Fruit fly (Drosophila melanogaster): Measurements from ENCODE around the gene PH4alphaNE1.

PH4alphaNE1 gene

DNA sequence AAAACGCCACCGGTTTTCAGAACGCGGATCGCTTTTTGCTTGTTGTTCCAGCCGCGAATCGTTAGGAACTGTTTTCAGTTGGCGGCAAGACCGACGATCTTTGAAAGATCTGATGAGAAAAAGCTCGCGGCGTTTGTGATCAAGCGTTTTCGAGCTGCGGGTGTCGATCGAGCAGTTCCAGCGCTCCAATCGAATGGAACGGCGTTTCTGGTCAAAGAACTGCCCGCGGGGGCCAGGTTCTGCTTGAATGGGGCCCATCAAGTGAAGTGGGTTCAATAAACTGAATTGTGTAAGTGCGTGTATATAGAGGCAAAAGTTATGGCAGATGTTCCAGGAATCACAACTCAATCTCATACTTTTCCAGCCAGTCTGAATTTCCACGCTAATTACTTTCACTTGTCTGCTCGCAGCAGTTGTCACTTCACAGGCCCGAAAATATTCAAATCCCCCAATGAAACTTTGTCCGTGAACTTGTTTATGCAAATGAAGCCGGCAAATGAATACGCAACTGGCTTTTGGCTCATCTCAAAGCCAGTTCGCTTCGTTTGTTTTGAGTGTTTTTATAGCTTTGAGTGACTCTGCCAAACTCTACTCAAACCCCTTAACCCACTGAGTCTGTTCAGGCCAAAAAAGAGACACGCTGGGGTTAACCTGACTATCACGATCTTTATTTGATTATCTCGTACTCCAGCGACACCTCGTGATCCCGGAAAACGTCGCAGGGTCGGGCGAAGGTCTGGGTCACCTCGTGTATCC, 3.8 kb downstream of the PH4alphaNE1 start, which contains the start of gene PH4alphaMP:
TSS of gene PH4alphaMP (minus strand) at position 51 of the 756 bp plus-strand sequence.
- TF ChIP-seq Fer2 (tag; optimal IDR thresholded peaks at IDR 0.05) (no peak), oc (tag; optimal IDR thresholded peaks at IDR 0.05) (peak; percentile 55), psq (GFP tag; optimal IDR thresholded peaks at IDR 0.05) (no peak), Blimp-1 (GFP tag; optimal IDR thresholded peaks at IDR 0.05) (peak; percentile 92), CG11723 (GFP tag; optimal IDR thresholded peaks at IDR 0.05) (no peak), CG9215 (GFP tag; IDR thresholded peaks at IDR 0.05) (no peak), dm (GFP tag; optimal IDR thresholded peaks at IDR 0.05) (no peak), CG16863 (GFP tag; optimal IDR thresholded peaks at IDR 0.05) (no peak), tio (GFP tag; optimal IDR thresholded peaks at IDR 0.05) (no peak), CG3163 (GFP tag; optimal IDR thresholded peaks at IDR 0.05) (no peak), Max (GFP tag; optimal IDR thresholded peaks at IDR 0.05) (no peak), NfI (GFP tag; optimal IDR thresholded peaks at IDR 0.05) (no peak), sim (GFP tag; IDR thresholded peaks at IDR 0.05) (no peak), vnd (GFP tag; IDR thresholded peaks at IDR 0.05; ENCODE audit: partially characterized antibody) (no peak), Eip74EF (GFP tag; optimal IDR thresholded peaks at IDR 0.05) (no peak), Rx (GFP tag; IDR thresholded peaks at IDR 0.05) (no peak), CG7786 (GFP tag; optimal IDR thresholded peaks at IDR 0.05) (no peak), hbn (GFP tag; IDR thresholded peaks at IDR 0.05; ENCODE audit: partially characterized antibody) (no peak), CG31224 (GFP tag; IDR thresholded peaks at IDR 0.05) (no peak), unc-4 (GFP tag; IDR thresholded peaks at IDR 0.05; ENCODE audit: partially characterized antibody) (no peak), CG12155 (GFP tag; optimal IDR thresholded peaks at IDR 0.05) (no peak), ro (GFP tag; IDR thresholded peaks at IDR 0.05) (no peak), CG8281 (tag; optimal IDR thresholded peaks at IDR 0.05) (no peak), CG4730 (GFP tag; IDR thresholded peaks at IDR 0.05) (no peak), en (GFP tag; optimal IDR thresholded peaks at IDR 0.05) (no peak), CG32767 (GFP tag; IDR thresholded peaks at IDR 0.05) (no peak), Hr78 (GFP tag; optimal IDR thresholded peaks at IDR 0.05) (peak in 1 of 2 experiments; percentile 31), tap (tag; optimal IDR thresholded peaks at IDR 0.05) (no peak), hth (optimal IDR thresholded peaks at IDR 0.05) (no peak), al (GFP tag; IDR thresholded peaks at IDR 0.05) (no peak), nmo (GFP tag; optimal IDR thresholded peaks at IDR 0.05) (no peak), CG10565 (GFP tag; optimal IDR thresholded peaks at IDR 0.05) (no peak), CG12769 (tag; optimal IDR thresholded peaks at IDR 0.05) (peak; percentile 14), Mrtf (GFP tag; IDR thresholded peaks at IDR 0.05) (no peak), ftz-f1 (GFP tag; optimal IDR thresholded peaks at IDR 0.05) (no peak), z (GFP tag; IDR thresholded peaks at IDR 0.05) (peak; percentile 93), vvl (GFP tag; IDR thresholded peaks at IDR 0.05) (peak; percentile 91), CG14014 (GFP tag; IDR thresholded peaks at IDR 0.05) (no peak), ase (GFP tag; IDR thresholded peaks at IDR 0.05) (no peak), CG3995 (GFP tag; optimal IDR thresholded peaks at IDR 0.05) (peak; percentile 63), crol (GFP tag; IDR thresholded peaks at IDR 0.05) (no peak), CG1233 (GFP tag; optimal IDR thresholded peaks at IDR 0.05) (no peak), CG7556 (GFP tag; optimal IDR thresholded peaks at IDR 0.05) (no peak), CG33557 (GFP tag; optimal IDR thresholded peaks at IDR 0.05) (no peak), CG10321 (GFP tag; IDR thresholded peaks at IDR 0.05) (no peak), CG10979 (tag; optimal IDR thresholded peaks at IDR 0.05) (no peak), Adf1 (GFP tag; IDR thresholded peaks at IDR 0.05) (no peak)
